Worm (Caenorhabditis elegans): Measurements from ENCODE around the gene clec-125.
"Not testable (repeated sequence)": the region's sequence is repeated elsewhere in the genome, so short reads cannot be mapped to it uniquely, and the experiment has no call there.

Gene clec-125

DNA sequence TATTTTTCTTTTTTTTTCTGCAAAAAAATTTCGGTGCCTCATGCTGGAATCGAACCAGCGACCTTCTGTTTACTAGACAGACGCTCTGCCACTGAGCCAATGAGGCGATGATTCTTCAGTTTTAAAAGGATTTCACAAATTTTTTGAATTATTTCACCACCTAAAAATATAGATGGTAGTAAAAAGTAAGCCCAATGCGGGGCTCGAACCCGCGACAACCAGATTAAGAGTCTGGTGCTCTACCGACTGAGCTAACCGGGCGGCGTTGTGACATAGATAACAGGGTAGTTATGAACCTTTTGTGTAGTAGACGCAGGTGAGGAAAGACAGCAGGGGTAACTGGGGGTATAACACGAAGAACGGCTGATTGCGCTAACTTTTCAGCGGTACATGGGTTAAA, 51.8 kb downstream of the clec-125 start (continued):
- TF ChIP-seq egrh-3 (GFP tag; IDR thresholded peaks at IDR 0.05) (peak; percentile 46; the same call in 1 of the 2 replicates), ztf-26 (tag; optimal IDR thresholded peaks at IDR 0.05) (peak; percentile 68), gei-17 (GFP tag; optimal IDR thresholded peaks at IDR 0.05) (peak; percentile 2), athp-1 (tag; optimal IDR thresholded peaks at IDR 0.05) (peak; percentile 81), T07F8.4 (tag; optimal IDR thresholded peaks at IDR 0.05) (peak; percentile 65), nfyb-1 (GFP tag; IDR thresholded peaks at IDR 0.05) (peak; percentile 86), him-1 (tag; optimal IDR thresholded peaks at IDR 0.05) (peak; percentile 92), lir-1 (GFP tag; conservative IDR thresholded peaks at IDR 0.05) (peak; percentile 64; the same call in 1 of the 2 replicates), zim-3 (tag; optimal IDR thresholded peaks at IDR 0.05) (peak; percentile 73), attf-6 (GFP tag; IDR thresholded peaks at IDR 0.05) (peak; percentile 60), ztf-28 (GFP tag; IDR thresholded peaks at IDR 0.05) (peak; percentile 65; the same call in 1 of the 2 replicates), ceh-40 (GFP tag; IDR thresholded peaks at IDR 0.05) (peak; percentile 61; the same call in 1 of the 2 replicates), let-526 (GFP tag; IDR thresholded peaks at IDR 0.05) (0 out of 2 replicates have a peak, but pooled peaks have one; percentile 41), cebp-2 (GFP tag; IDR thresholded peaks at IDR 0.05) (peak; percentile 83), tlf-1 (GFP tag; optimal IDR thresholded peaks at IDR 0.05) (peak; percentile 29), lin-54 (GFP tag; optimal IDR thresholded peaks at IDR 0.05) (peak; percentile 55), attf-5 (GFP tag; optimal IDR thresholded peaks at IDR 0.05) (peak; percentile 46), Y95B8A.8 (GFP tag; IDR thresholded peaks at IDR 0.05) (0 out of 2 replicates have a peak, but pooled peaks have one; percentile 38), ceh-27 (GFP tag; optimal IDR thresholded peaks at IDR 0.05) (peak; percentile 60), snpc-4 (tag; optimal IDR thresholded peaks at IDR 0.05) (peak in 2 of 4 experiments; percentile 61 to 85), let-607 (tag; optimal IDR thresholded peaks at IDR 0.05) (peak in 1 of 2 experiments; percentile 31), B0261.1 (tag; optimal IDR thresholded peaks at IDR 0.05) (peak; percentile 91), repo-1 (tag; optimal IDR thresholded peaks at IDR 0.05) (peak; percentile 46), F33H1.4 (GFP tag; IDR thresholded peaks at IDR 0.05) (peak; percentile 56), sptf-2 (GFP tag; optimal IDR thresholded peaks at IDR 0.05) (peak; percentile 41), tbx-9 (tag; optimal IDR thresholded peaks at IDR 0.05; ENCODE audit: borderline replicate concordance) (peak; percentile 30), ekl-4 (GFP tag; IDR thresholded peaks at IDR 0.05) (peak; percentile 73; the same call in 1 of the 2 replicates), ceh-79 (tag; optimal IDR thresholded peaks at IDR 0.05) (peak; percentile 76)
- TF ChIP-seq snpc-4 (GFP tag; optimal IDR thresholded peaks at IDR 0.05), result not testable (repeated sequence)
